Fruit fly (Drosophila melanogaster): ENCODE results near the gene Fit1.

The Fit1 gene

DNA sequence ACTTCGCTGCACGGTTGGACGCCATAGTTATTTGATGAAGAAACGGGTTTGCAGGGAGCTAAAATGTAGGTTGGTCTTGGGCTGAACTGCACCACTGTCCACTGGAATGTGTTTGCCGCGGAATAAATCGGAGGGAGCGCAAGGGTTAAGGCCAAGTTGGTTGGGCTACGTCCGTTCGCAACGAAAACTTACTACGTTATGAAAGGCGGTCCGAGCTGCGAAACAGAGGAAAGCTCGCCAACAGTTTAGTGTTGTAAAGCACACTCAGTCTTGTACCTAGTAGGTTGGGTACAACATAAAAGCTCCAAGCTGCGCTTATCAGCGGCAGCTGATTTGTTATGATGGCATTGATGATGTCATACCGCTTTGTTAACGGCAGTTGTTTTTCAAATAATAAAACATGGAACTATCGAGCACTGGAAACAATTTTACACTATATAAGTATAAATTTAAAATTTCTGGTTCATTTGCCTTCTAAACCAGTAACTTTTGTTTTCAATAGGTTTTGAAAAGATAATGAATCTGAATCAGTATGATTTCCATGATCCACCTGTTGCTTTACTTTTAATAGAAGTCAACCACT is 18.9 kb downstream of the Fit1 start, which contains the start of gene Chd64 (continued):
- TF ChIP-seq CG15269 (tag; optimal IDR thresholded peaks at IDR 0.05): peak; percentile 52
- TF ChIP-seq CG6272 (GFP tag; IDR thresholded peaks at IDR 0.05): no peak
- TF ChIP-seq CHES-1-like (GFP tag; optimal IDR thresholded peaks at IDR 0.05): no peak
- TF ChIP-seq Hey (tag; optimal IDR thresholded peaks at IDR 0.05): no peak
- no peak for TF ChIP-seq oc (tag; optimal IDR thresholded peaks at IDR 0.05)
- no peak for TF ChIP-seq run (tag; optimal IDR thresholded peaks at IDR 0.05)
- TF ChIP-seq CG1024 (GFP tag; IDR thresholded peaks at IDR 0.05): 0 out of 2 replicates have a peak, but pooled peaks have one; percentile 11
- TF ChIP-seq al (GFP tag; IDR thresholded peaks at IDR 0.05): no peak
- TF ChIP-seq Mes4 (GFP tag; optimal IDR thresholded peaks at IDR 0.05): no peak
- TF ChIP-seq CTCF (GFP tag; optimal IDR thresholded peaks at IDR 0.05): no peak
- TF ChIP-seq CG10147 (GFP tag; optimal IDR thresholded peaks at IDR 0.05): peak; percentile 33
- no peak for TF ChIP-seq ssp (GFP tag; IDR thresholded peaks at IDR 0.05)
- TF ChIP-seq CG11723 (GFP tag; optimal IDR thresholded peaks at IDR 0.05): peak; percentile 19
- TF ChIP-seq CG8359 (GFP tag; optimal IDR thresholded peaks at IDR 0.05; ENCODE audit: borderline replicate concordance): no peak
- TF ChIP-seq Dfd (GFP tag; optimal IDR thresholded peaks at IDR 0.05): no peak
- no peak for TF ChIP-seq CG33213 (GFP tag; optimal IDR thresholded peaks at IDR 0.05)
- TF ChIP-seq Vsx1 (GFP tag; optimal IDR thresholded peaks at IDR 0.05): peak; percentile 21
- no peak for TF ChIP-seq D (optimal IDR thresholded peaks at IDR 0.05)
- no peak for TF ChIP-seq D (GFP tag; optimal IDR thresholded peaks at IDR 0.05)
- peak; percentile 44 for TF ChIP-seq NFAT (GFP tag; IDR thresholded peaks at IDR 0.05)
- TF ChIP-seq Dip3 (GFP tag; optimal IDR thresholded peaks at IDR 0.05): no peak
- TF ChIP-seq HmgZ (tag; optimal IDR thresholded peaks at IDR 0.05): peak; percentile 71
- TF ChIP-seq toy (GFP tag; IDR thresholded peaks at IDR 0.05): no peak
- TF ChIP-seq CG17186 (GFP tag; optimal IDR thresholded peaks at IDR 0.05): no peak
- TF ChIP-seq CG7357 (GFP tag; IDR thresholded peaks at IDR 0.05): no peak
- TF ChIP-seq CG10565 (GFP tag; optimal IDR thresholded peaks at IDR 0.05): no peak
- TF ChIP-seq Hr3 (GFP tag; optimal IDR thresholded peaks at IDR 0.05): peak; percentile 12
- no peak for TF ChIP-seq bigmax (GFP tag; optimal IDR thresholded peaks at IDR 0.05)
- no peak for TF ChIP-seq CG6654 (GFP tag; optimal IDR thresholded peaks at IDR 0.05)
- TF ChIP-seq kni (GFP tag; optimal IDR thresholded peaks at IDR 0.05): peak; percentile 29
- peak; percentile 11 for TF ChIP-seq CG7928 (GFP tag; optimal IDR thresholded peaks at IDR 0.05)
- TF ChIP-seq CG7987 (GFP tag; optimal IDR thresholded peaks at IDR 0.05): no peak
- TF ChIP-seq onecut (GFP tag; IDR thresholded peaks at IDR 0.05): no peak
- no peak for TF ChIP-seq CG4404 (GFP tag; IDR thresholded peaks at IDR 0.05)
- peak; percentile 62 for TF ChIP-seq caup (GFP tag; optimal IDR thresholded peaks at IDR 0.05; ENCODE audit: severe bottlenecking)
- TF ChIP-seq dati (GFP tag; IDR thresholded peaks at IDR 0.05): no peak
- TF ChIP-seq pnt (GFP tag; optimal IDR thresholded peaks at IDR 0.05): no peak
- no peak for TF ChIP-seq ATbp (GFP tag; optimal IDR thresholded peaks at IDR 0.05)
- TF ChIP-seq gce (GFP tag; IDR thresholded peaks at IDR 0.05): no peak
- no peak for TF ChIP-seq chn (GFP tag; optimal IDR thresholded peaks at IDR 0.05)
- no peak for TF ChIP-seq emc (GFP tag; optimal IDR thresholded peaks at IDR 0.05)
- no peak for TF ChIP-seq Gsc (GFP tag; IDR thresholded peaks at IDR 0.05)
- no peak for TF ChIP-seq Doc2 (GFP tag; IDR thresholded peaks at IDR 0.05)
- TF ChIP-seq CG42726 (GFP tag; IDR thresholded peaks at IDR 0.05; ENCODE audit: partially characterized antibody): 0 out of 2 replicates have a peak, but pooled peaks have one; percentile 52
- TF ChIP-seq nerfin-2 (GFP tag; IDR thresholded peaks at IDR 0.05; ENCODE audit: partially characterized antibody): no peak
- TF ChIP-seq cwo (GFP tag; optimal IDR thresholded peaks at IDR 0.05): peak; percentile 65
- no peak for TF ChIP-seq nmo (GFP tag; optimal IDR thresholded peaks at IDR 0.05)
- TF ChIP-seq CG34376 (GFP tag; optimal IDR thresholded peaks at IDR 0.05): peak; percentile 90
- peak; percentile 5; the same call in 1 of the 2 replicates for TF ChIP-seq Ada2b (GFP tag; IDR thresholded peaks at IDR 0.05)
- no peak for TF ChIP-seq cas (GFP tag; IDR thresholded peaks at IDR 0.05)
- no peak for TF ChIP-seq klu (GFP tag; IDR thresholded peaks at IDR 0.05)
- no peak for TF ChIP-seq CG9797 (GFP tag; optimal IDR thresholded peaks at IDR 0.05)
